Worm (Caenorhabditis elegans): Measurements from ENCODE around the gene vha-5.

Gene vha-5

ce11 chrIV:8325667-8326066, 21.9 kb downstream of the vha-5 start, which contains the start of gene F35H10.3:
Gene F35H10.3 (plus strand): TSS chrIV:8325967.
- no peak for TF ChIP-seq hlh-13 (GFP tag; optimal IDR thresholded peaks at IDR 0.05)
- TF ChIP-seq pha-2 (tag; optimal IDR thresholded peaks at IDR 0.05), result no peak
- TF ChIP-seq gmeb-2 (tag; optimal IDR thresholded peaks at IDR 0.05), result no peak
- TF ChIP-seq ceh-14 (tag; optimal IDR thresholded peaks at IDR 0.05), result no peak
- TF ChIP-seq dve-1 (tag; optimal IDR thresholded peaks at IDR 0.05), result no peak
- no peak for TF ChIP-seq fax-1 (tag; optimal IDR thresholded peaks at IDR 0.05)
- no peak for TF ChIP-seq pag-3 (tag; optimal IDR thresholded peaks at IDR 0.05; ENCODE audit: borderline replicate concordance)
- no peak for TF ChIP-seq fkh-6 (tag; optimal IDR thresholded peaks at IDR 0.05)

- no peak for TF ChIP-seq tbx-2 (tag; optimal IDR thresholded peaks at IDR 0.05)
- no peak for TF ChIP-seq sox-2 (GFP tag; IDR thresholded peaks at IDR 0.05)
These were observed 25.1 kb downstream of the vha-5 start, which contains the start of gene F35H10.2 for ce11 chrIV:8328913-8329312. Gene F35H10.2 (plus strand): TSS chrIV:8329213.

DNA sequence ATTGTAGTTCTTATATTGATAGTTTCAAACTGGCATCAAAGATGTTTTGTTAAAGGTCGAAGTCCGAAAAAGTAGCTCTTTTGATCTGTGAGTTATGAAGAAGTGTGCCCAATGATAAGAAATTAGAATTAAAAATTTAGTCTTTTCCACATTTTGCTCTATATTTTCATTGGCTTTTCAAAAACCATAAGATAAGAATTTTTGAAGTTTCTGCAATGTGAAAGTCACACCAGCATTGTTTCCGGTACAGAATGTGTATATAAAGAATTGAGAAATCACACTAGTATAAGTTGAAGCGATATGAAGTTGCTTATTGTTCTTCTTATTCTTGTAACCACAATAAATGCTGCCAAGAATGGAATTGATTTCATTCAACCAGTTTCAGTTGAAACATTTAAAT, 28.8 kb downstream of the vha-5 start, which contains the start of gene lys-10:
Gene lys-10 (plus strand): TSS at position 301 of the 400 bp plus-strand sequence.
- TF ChIP-seq Y22D7AL.16 (tag; optimal IDR thresholded peaks at IDR 0.05), result no peak

DNA sequence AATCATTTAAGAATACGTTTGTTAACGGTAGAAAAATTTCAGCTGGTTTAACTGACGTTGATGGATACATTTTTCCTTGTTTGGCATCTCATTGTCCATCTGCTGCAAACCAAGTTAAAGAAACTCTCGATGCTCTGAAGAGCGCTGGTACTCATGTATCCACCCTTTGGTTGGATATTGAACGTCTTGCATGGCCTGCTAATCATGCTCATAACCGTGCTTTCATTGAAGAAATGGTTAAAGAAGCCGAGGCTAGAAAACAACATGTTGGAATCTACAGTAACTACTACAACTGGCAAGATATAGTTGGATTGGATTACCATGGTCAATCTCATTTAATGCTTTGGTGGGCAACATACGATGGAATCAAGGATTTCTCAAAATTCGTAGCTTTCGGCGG, 29.3 kb downstream of the vha-5 start:
- TF ChIP-seq ref-2 (tag; optimal IDR thresholded peaks at IDR 0.05) (no peak), tbx-2 (tag; optimal IDR thresholded peaks at IDR 0.05) (no peak), ceh-19 (GFP tag; optimal IDR thresholded peaks at IDR 0.05) (no peak), elt-4 (tag; optimal IDR thresholded peaks at IDR 0.05) (no peak), ztf-16 (tag; optimal IDR thresholded peaks at IDR 0.05) (no peak), ceh-24 (tag; optimal IDR thresholded peaks at IDR 0.05) (no peak), madf-2 (tag; optimal IDR thresholded peaks at IDR 0.05) (no peak), lin-11 (tag; optimal IDR thresholded peaks at IDR 0.05) (no peak), C08G9.2 (tag; optimal IDR thresholded peaks at IDR 0.05) (no peak), ceh-18 (tag; optimal IDR thresholded peaks at IDR 0.05) (no peak), pax-1 (tag; optimal IDR thresholded peaks at IDR 0.05) (no peak), elt-2 (tag; optimal IDR thresholded peaks at IDR 0.05) (no peak), rnt-1 (tag; optimal IDR thresholded peaks at IDR 0.05) (no peak)

DNA sequence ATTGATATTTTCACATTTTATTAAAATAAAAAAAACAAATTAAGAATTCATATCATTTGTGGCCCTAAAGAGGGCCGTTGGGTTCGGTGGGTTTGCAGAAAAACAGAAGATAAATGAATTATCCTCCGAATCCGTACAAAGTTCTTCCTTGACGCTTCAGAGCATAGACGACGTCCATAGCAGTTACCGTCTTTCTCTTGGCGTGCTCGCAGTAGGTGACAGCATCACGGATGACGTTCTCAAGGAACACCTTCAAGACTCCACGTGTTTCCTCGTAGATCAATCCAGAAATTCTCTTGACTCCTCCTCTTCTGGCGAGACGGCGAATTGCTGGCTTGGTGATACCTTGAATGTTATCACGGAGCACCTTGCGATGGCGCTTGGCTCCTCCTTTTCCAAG, 29.8 kb downstream of the vha-5 start:
- TF ChIP-seq ceh-48 (tag; optimal IDR thresholded peaks at IDR 0.05), result no peak
- TF ChIP-seq zip-5 (tag; optimal IDR thresholded peaks at IDR 0.05), result no peak
- peak; percentile 35 for TF ChIP-seq ama-1 (optimal IDR thresholded peaks at IDR 0.05)

- no peak for TF ChIP-seq C08G9.2 (tag; optimal IDR thresholded peaks at IDR 0.05)
- no peak for TF ChIP-seq unc-3 (GFP tag; conservative IDR thresholded peaks at IDR 0.05)
- TF ChIP-seq unc-3 (tag; optimal IDR thresholded peaks at IDR 0.05), result no peak
- TF ChIP-seq sox-2 (GFP tag; IDR thresholded peaks at IDR 0.05), result no peak
- no peak for TF ChIP-seq unc-42 (tag; optimal IDR thresholded peaks at IDR 0.05)
- no peak for TF ChIP-seq K02D7.2 (tag; optimal IDR thresholded peaks at IDR 0.05)
- TF ChIP-seq syd-9 (tag; optimal IDR thresholded peaks at IDR 0.05), result no peak
- TF ChIP-seq ztf-16 (tag; optimal IDR thresholded peaks at IDR 0.05), result no peak
- TF ChIP-seq lim-6 (tag; optimal IDR thresholded peaks at IDR 0.05), result no peak
- TF ChIP-seq F13H6.1 (tag; optimal IDR thresholded peaks at IDR 0.05), result no peak
- no peak for TF ChIP-seq pha-2 (tag; optimal IDR thresholded peaks at IDR 0.05)
- no peak for TF ChIP-seq C38D4.7 (GFP tag; optimal IDR thresholded peaks at IDR 0.05)
- no peak for TF ChIP-seq eyg-1 (tag; optimal IDR thresholded peaks at IDR 0.05)
- no peak for TF ChIP-seq dmd-4 (tag; optimal IDR thresholded peaks at IDR 0.05; ENCODE audit: borderline replicate concordance)
- no peak for TF ChIP-seq madf-2 (tag; optimal IDR thresholded peaks at IDR 0.05)
- TF ChIP-seq lin-11 (tag; optimal IDR thresholded peaks at IDR 0.05), result no peak
- TF ChIP-seq ceh-6 (GFP tag; optimal IDR thresholded peaks at IDR 0.05), result no peak
- no peak for TF ChIP-seq sdc-2 (tag; optimal IDR thresholded peaks at IDR 0.05)
These were observed 30.0 kb downstream of the vha-5 start, which contains the start of gene his-31 for ce11 chrIV:8333954-8333987. Gene his-31 (minus strand): TSS chrIV:8333983.
